Fruit fly (Drosophila melanogaster) whole organism, embryonic: ENCODE measurements around the gene HIP-R.
A peak's percentile ranks its signal among the peaks of the same experiment; 100 is the strongest.

Experiments used
- Blimp-1 ChIP-seq: fragments of 200-800 bp; sonication (Bioruptor generic); optimal IDR thresholded peaks from 3 replicates; lab custom pipeline; 2018; ENCODE audit warnings: missing biosample characterization, missing genetic modification characterization, mild to moderate bottlenecking, moderate library complexity, missing genetic modification reagents
- Bteb2 ChIP-seq: fragments of 200-800 bp; sonication (Bioruptor generic); optimal IDR thresholded peaks from 2 replicates; lab custom pipeline; 2016; ENCODE audit warnings: missing biosample characterization, missing genetic modification characterization
- CG10274 ChIP-seq: fragments of 200-800 bp; sonication (Bioruptor generic); optimal IDR thresholded peaks from 3 replicates; lab custom pipeline; 2017; ENCODE audit warnings: missing biosample characterization, mild to moderate bottlenecking, missing genetic modification characterization
- CG10431 ChIP-seq: fragments of 200-800 bp; sonication (Bioruptor generic); optimal IDR thresholded peaks from 3 replicates; lab custom pipeline; 2018; ENCODE audit warnings: missing biosample characterization, mild to moderate bottlenecking, missing genetic modification characterization
- CG10543 ChIP-seq: fragments of 200-800 bp; sonication (Bioruptor generic); optimal IDR thresholded peaks from 3 replicates; lab custom pipeline; 2017; ENCODE audit warnings: missing biosample characterization, mild to moderate bottlenecking, missing genetic modification characterization, moderate library complexity
- CG11723 ChIP-seq: fragments of 200-800 bp; sonication (Bioruptor generic); optimal IDR thresholded peaks from 2 replicates; lab custom pipeline; 2017; ENCODE audit warnings: missing biosample characterization, mild to moderate bottlenecking, missing genetic modification characterization
- CG12071 ChIP-seq: fragments of 200-800 bp; sonication (Bioruptor generic); optimal IDR thresholded peaks from 3 replicates; lab custom pipeline; 2018; ENCODE audit warnings: missing biosample characterization, mild to moderate bottlenecking, missing genetic modification characterization
- CG16779 ChIP-seq: fragments of 200-800 bp; sonication (Bioruptor generic); IDR thresholded peaks from 2 replicates; pipeline ENCODE4 v1.3.6; 2022; ENCODE audit warnings: missing biosample characterization, missing genetic modification characterization
- CG18476 ChIP-seq: fragments of 200-800 bp; sonication (Bioruptor generic); optimal IDR thresholded peaks from 2 replicates; lab custom pipeline; 2016; ENCODE audit warnings: missing biosample characterization, mild to moderate bottlenecking, missing genetic modification characterization
- CG2120 ChIP-seq: fragments of 200-800 bp; sonication (Bioruptor generic); optimal IDR thresholded peaks from 3 replicates; lab custom pipeline; 2016; ENCODE audit warnings: missing biosample characterization, missing genetic modification characterization
- CG2202 ChIP-seq: fragments of 200-800 bp; sonication (Bioruptor generic); optimal IDR thresholded peaks from 2 replicates; lab custom pipeline; 2018; ENCODE audit warnings: missing biosample characterization, mild to moderate bottlenecking, missing genetic modification characterization
- CG2712 ChIP-seq: fragments of 200-800 bp; optimal IDR thresholded peaks from 3 replicates; lab custom pipeline; 2019; ENCODE audit warnings: missing biosample characterization, mild to moderate bottlenecking, missing genetic modification characterization, moderate library complexity
- CG2889 ChIP-seq: fragments of 200-800 bp; sonication (Bioruptor generic); IDR thresholded peaks from 3 replicates; pipeline ENCODE4 v1.3.6; 2022; ENCODE audit warnings: missing biosample characterization, missing genetic modification characterization
- CG33557 ChIP-seq: fragments of 200-800 bp; sonication (Bioruptor generic); optimal IDR thresholded peaks from 2 replicates; lab custom pipeline; 2019; ENCODE audit warnings: missing biosample characterization, mild to moderate bottlenecking, missing genetic modification characterization, moderate library complexity
- CG34422 ChIP-seq: fragments of 200-800 bp; sonication (Bioruptor generic); IDR thresholded peaks from 3 replicates; pipeline ENCODE4 v1.3.6; 2022; ENCODE audit warnings: missing biosample characterization, missing genetic modification characterization
- CG5245 ChIP-seq: fragments of 200-800 bp; sonication (Bioruptor generic); optimal IDR thresholded peaks from 3 replicates; lab custom pipeline; 2016; ENCODE audit warnings: missing biosample characterization, missing genetic modification characterization
- CG6689 ChIP-seq: fragments of 200-800 bp; sonication (Bioruptor generic); IDR thresholded peaks from 2 replicates; pipeline ENCODE4 v1.3.6; 2022; ENCODE audit warnings: missing biosample characterization, missing genetic modification characterization
- CG7556 ChIP-seq: fragments of 200-800 bp; sonication (Bioruptor generic); optimal IDR thresholded peaks from 2 replicates; lab custom pipeline; 2017; ENCODE audit warnings: missing biosample characterization, mild to moderate bottlenecking, missing genetic modification characterization
- CG8388 ChIP-seq: fragments of 200-800 bp; sonication (Bioruptor generic); optimal IDR thresholded peaks from 2 replicates; lab custom pipeline; 2019; ENCODE audit warnings: missing biosample characterization, mild to moderate bottlenecking, missing genetic modification characterization, moderate library complexity
- CG8765 ChIP-seq: fragments of 200-800 bp; sonication (Bioruptor generic); IDR thresholded peaks from 2 replicates; pipeline ENCODE4 v1.3.6; 2022; ENCODE audit warnings: missing biosample characterization, missing genetic modification characterization
- CG9215 ChIP-seq: fragments of 200-800 bp; sonication (Bioruptor generic); IDR thresholded peaks from 2 replicates; pipeline ENCODE4 v1.3.6; 2022; ENCODE audit warnings: missing biosample characterization, missing genetic modification characterization
- CG9437 ChIP-seq: fragments of 200-800 bp; sonication (Bioruptor generic); optimal IDR thresholded peaks from 2 replicates; lab custom pipeline; 2018; ENCODE audit warnings: missing biosample characterization, mild to moderate bottlenecking, missing genetic modification characterization
- CG9876 ChIP-seq: fragments of 200-800 bp; sonication (Bioruptor generic); optimal IDR thresholded peaks from 2 replicates; lab custom pipeline; 2016; ENCODE audit warnings: missing biosample characterization, missing genetic modification characterization
- E2f2 ChIP-seq: fragments of 200-800 bp; sonication (Bioruptor generic); IDR thresholded peaks from 2 replicates; pipeline ENCODE4 v1.3.6; 2022; ENCODE audit warnings: missing biosample characterization, missing genetic modification characterization
- Gsc ChIP-seq: fragments of 200-800 bp; sonication (Bioruptor generic); IDR thresholded peaks from 2 replicates; pipeline ENCODE4 v1.3.6; 2022; ENCODE audit warnings: missing biosample characterization, missing genetic modification characterization
- Gug ChIP-seq: fragments of 200-800 bp; sonication (Bioruptor generic); IDR thresholded peaks from 4 replicates; pipeline ENCODE4 v1.3.6; 2022; ENCODE audit warnings: missing biosample characterization, missing genetic modification characterization
- HmgZ ChIP-seq: fragments of 200-800 bp; sonication (Bioruptor generic); optimal IDR thresholded peaks from 2 replicates; lab custom pipeline; 2018; ENCODE audit warnings: missing biosample characterization, mild to moderate bottlenecking, missing genetic modification characterization
- Hr78 ChIP-seq, 2 experiments: fragments of 200-800 bp in 1 of 2; fragments of >200 bp in 1 of 2; sonication (Bioruptor generic) in 1 of 2; optimal IDR thresholded peaks; 2 replicates each; lab custom pipeline; 2017 to 2019; ENCODE audit warnings: missing biosample characterization in 2 of 2, missing genetic modification characterization in 2 of 2, mild to moderate bottlenecking in 1 of 2, moderate library complexity in 1 of 2
- Ptx1 ChIP-seq: fragments of 200-800 bp; sonication (Bioruptor generic); IDR thresholded peaks from 2 replicates; pipeline ENCODE4 v1.3.6; 2022; ENCODE audit warnings: missing biosample characterization, missing genetic modification characterization
- Scr ChIP-seq: fragments of 200-800 bp; sonication (Bioruptor generic); IDR thresholded peaks from 2 replicates; pipeline ENCODE4 v1.3.6; 2022; ENCODE audit warnings: missing biosample characterization, missing genetic modification characterization; ENCODE audit not compliant: partially characterized antibody
- Sin3A ChIP-seq: fragments of >200 bp; optimal IDR thresholded peaks from 2 replicates; lab custom pipeline; 2018
- ara ChIP-seq: fragments of 200-800 bp; sonication (Bioruptor generic); IDR thresholded peaks from 2 replicates; pipeline ENCODE4 v1.3.6; 2022; ENCODE audit warnings: missing biosample characterization, missing genetic modification characterization
- btn ChIP-seq: fragments of 200-800 bp; sonication (Bioruptor generic); optimal IDR thresholded peaks from 2 replicates; lab custom pipeline; 2016; ENCODE audit warnings: missing biosample characterization, missing genetic modification characterization
- disco-r ChIP-seq: fragments of 200-800 bp; sonication (Bioruptor generic); optimal IDR thresholded peaks from 2 replicates; lab custom pipeline; 2016; ENCODE audit warnings: missing biosample characterization, missing genetic modification characterization
- dmrt99B ChIP-seq: fragments of 200-800 bp; sonication (Bioruptor generic); optimal IDR thresholded peaks from 2 replicates; lab custom pipeline; 2018; ENCODE audit warnings: missing biosample characterization, mild to moderate bottlenecking, missing genetic modification characterization, moderate library complexity
- eve ChIP-seq, 2 experiments: fragments of >200 bp; optimal IDR thresholded peaks; 2 replicates each; lab custom pipeline; 2017; ENCODE audit warnings: missing biosample characterization in 2 of 2, missing genetic modification characterization in 2 of 2
- gce ChIP-seq: fragments of 200-800 bp; sonication (Bioruptor generic); IDR thresholded peaks from 3 replicates; pipeline ENCODE4 v1.3.6; 2022; ENCODE audit warnings: missing biosample characterization, missing genetic modification characterization
- gcm2 ChIP-seq: fragments of 200-800 bp; sonication (Bioruptor generic); optimal IDR thresholded peaks from 2 replicates; lab custom pipeline; 2016; ENCODE audit warnings: missing biosample characterization, missing genetic modification characterization
- grau ChIP-seq: fragments of 200-800 bp; optimal IDR thresholded peaks from 3 replicates; lab custom pipeline; 2019; ENCODE audit warnings: missing biosample characterization, mild to moderate bottlenecking, missing genetic modification characterization, moderate library complexity
- knrl ChIP-seq: fragments of 200-800 bp; sonication (Bioruptor generic); IDR thresholded peaks from 3 replicates; pipeline ENCODE4 v1.3.6; 2022; ENCODE audit warnings: missing biosample characterization, missing genetic modification characterization; ENCODE audit not compliant: partially characterized antibody
- lmd ChIP-seq: fragments of 200-800 bp; sonication (Bioruptor generic); IDR thresholded peaks from 2 replicates; pipeline ENCODE4 v1.3.6; 2022; ENCODE audit warnings: missing biosample characterization, missing genetic modification characterization
- mam ChIP-seq: fragments of 200-800 bp; sonication (Bioruptor generic); optimal IDR thresholded peaks from 3 replicates; lab custom pipeline; 2016; ENCODE audit warnings: missing biosample characterization, missing genetic modification characterization
- odd ChIP-seq: fragments of 200-800 bp; sonication (Bioruptor generic); optimal IDR thresholded peaks from 2 replicates; lab custom pipeline; 2017; ENCODE audit warnings: missing biosample characterization, mild to moderate bottlenecking, missing genetic modification characterization
- p53 ChIP-seq: fragments of 200-800 bp; sonication (Bioruptor generic); optimal IDR thresholded peaks from 2 replicates; lab custom pipeline; 2016; ENCODE audit warnings: missing biosample characterization, missing genetic modification characterization
- prd ChIP-seq, 3 experiments: fragments of >200 bp in 2 of 3; fragments of 200-800 bp in 1 of 3; sonication (Bioruptor generic) in 1 of 3; optimal IDR thresholded peaks in 2 of 3; IDR thresholded peaks in 1 of 3; 2 replicates in 2 of 3; 3 replicates in 1 of 3; pipeline versions ENCODE4 v1.3.6 to Lab custom; 2017 to 2022; ENCODE audit warnings: missing biosample characterization in 1 of 3, missing genetic modification characterization in 1 of 3
- rib ChIP-seq: fragments of 200-800 bp; sonication (Bioruptor generic); IDR thresholded peaks from 2 replicates; pipeline ENCODE4 v1.3.6; 2022; ENCODE audit warnings: missing biosample characterization, missing genetic modification characterization
- slp2 ChIP-seq: fragments of 200-800 bp; sonication (Bioruptor generic); optimal IDR thresholded peaks from 2 replicates; lab custom pipeline; 2016; ENCODE audit warnings: missing biosample characterization, missing genetic modification characterization
- so ChIP-seq: fragments of 200-800 bp; sonication (Bioruptor generic); IDR thresholded peaks from 3 replicates; pipeline ENCODE4 v1.3.6; 2022; ENCODE audit warnings: missing biosample characterization, missing genetic modification characterization
- twi ChIP-seq: fragments of 200-800 bp; optimal IDR thresholded peaks from 2 replicates; lab custom pipeline; 2019; ENCODE audit warnings: missing biosample characterization, mild to moderate bottlenecking, missing genetic modification characterization, moderate library complexity
- wek ChIP-seq: fragments of 200-800 bp; sonication (Bioruptor generic); optimal IDR thresholded peaks from 3 replicates; lab custom pipeline; 2018; ENCODE audit warnings: missing biosample characterization, mild to moderate bottlenecking, missing genetic modification characterization, moderate library complexity
- yki ChIP-seq: fragments of >200 bp; optimal IDR thresholded peaks from 3 replicates; lab custom pipeline; 2018

The HIP-R gene

dm6 chrX:3740319-3740718, 49.5 kb upstream of the HIP-R start (continued):
- TF ChIP-seq eve (GFP tag; optimal IDR thresholded peaks at IDR 0.05; lab: Kevin White, UChicago) (peak in 1 of 2 experiments; percentile 31), ara (GFP tag; lab: Robert Waterston, UW) (no peak), disco-r (GFP tag; lab: Kevin White, UChicago) (no peak), so (GFP tag; lab: Robert Waterston, UW) (no peak), Ptx1 (GFP tag; lab: Robert Waterston, UW) (peak; percentile 17; the same call in 1 of the 2 replicates), CG33557 (GFP tag; lab: Kevin White, UChicago) (no peak), CG2202 (tag; lab: Kevin White, UChicago) (no peak), knrl (GFP tag; lab: Robert Waterston, UW) (no peak), Bteb2 (GFP tag; lab: Kevin White, UChicago) (no peak), CG6689 (GFP tag; lab: Robert Waterston, UW) (no peak), CG10274 (GFP tag; lab: Kevin White, UChicago) (no peak), CG12071 (GFP tag; lab: Kevin White, UChicago) (no peak), Hr78 (GFP tag; optimal IDR thresholded peaks at IDR 0.05; lab: Kevin White, UChicago) (no peak), grau (peak; percentile 38), rib (GFP tag; lab: Robert Waterston, UW) (no peak), CG10431 (GFP tag; lab: Kevin White, UChicago) (no peak), CG18476 (GFP tag; lab: Kevin White, UChicago) (no peak), CG9437 (GFP tag; lab: Kevin White, UChicago) (no peak), btn (GFP tag; lab: Kevin White, UChicago) (no peak), Sin3A (lab: Kevin White, UChicago) (no peak), lmd (GFP tag; lab: Robert Waterston, UW) (no peak), CG9876 (GFP tag; lab: Kevin White, UChicago) (no peak), CG10543 (GFP tag; lab: Kevin White, UChicago) (no peak), gce (GFP tag; lab: Robert Waterston, UW) (no peak), prd (optimal IDR thresholded peaks at IDR 0.05; lab: Kevin White, UChicago) (no peak), prd (GFP tag; IDR thresholded peaks at IDR 0.05; lab: Robert Waterston, UW) (0 out of 3 replicates have a peak, but pooled peaks have one; percentile 6), CG16779 (GFP tag; lab: Robert Waterston, UW) (no peak), CG2120 (GFP tag; lab: Kevin White, UChicago) (no peak), CG9215 (GFP tag; lab: Robert Waterston, UW) (no peak), E2f2 (GFP tag; lab: Robert Waterston, UW) (0 out of 2 replicates have a peak, but pooled peaks have one; percentile 14), HmgZ (tag; lab: Kevin White, UChicago) (no peak), CG8388 (GFP tag; lab: Kevin White, UChicago) (peak; percentile 12), Blimp-1 (no peak), gcm2 (GFP tag; lab: Kevin White, UChicago) (no peak), slp2 (GFP tag; lab: Kevin White, UChicago) (no peak), CG11723 (no peak), mam (GFP tag; lab: Kevin White, UChicago) (no peak)
- TF ChIP-seq, all 482 proteins: peak for 58

dm6 chrX:3740725-3741440, 48.9 kb upstream of the HIP-R start:
- TF ChIP-seq dmrt99B (no peak), yki (lab: Kevin White, UChicago) (peak; percentile 94), wek (peak; percentile 10), CG5245 (GFP tag; lab: Kevin White, UChicago) (no peak), Gsc (GFP tag; lab: Robert Waterston, UW) (no peak), CG2712 (peak; percentile 18), Scr (GFP tag; lab: Robert Waterston, UW) (peak; percentile 48; the same call in 1 of the 2 replicates), CG2889 (no peak), p53 (no peak), CG34422 (GFP tag; lab: Robert Waterston, UW) (peak; percentile 14; the same call in 1 of the 3 replicates), odd (GFP tag; lab: Kevin White, UChicago) (no peak), twi (tag; lab: Kevin White, UChicago) (no peak), Ptx1 (GFP tag; lab: Robert Waterston, UW) (no peak), Gug (GFP tag; lab: Robert Waterston, UW) (no peak), CG8765 (GFP tag; lab: Robert Waterston, UW) (no peak), CG7556 (GFP tag; lab: Kevin White, UChicago) (no peak)
